Fruit fly (Drosophila melanogaster): ENCODE measurements around the gene CG32808.

dm6 chrX:1470562-1470961, 945 bp upstream of the CG32808 start, which contains the start of gene pck:
- no peak for TF ChIP-seq usp (GFP tag; optimal IDR thresholded peaks at IDR 0.05)
- no peak for TF ChIP-seq psq (optimal IDR thresholded peaks at IDR 0.05)
- no peak for TF ChIP-seq Dll (optimal IDR thresholded peaks at IDR 0.05)
- no peak for TF ChIP-seq EcR (GFP tag; optimal IDR thresholded peaks at IDR 0.05)
- TF ChIP-seq CG8478 (optimal IDR thresholded peaks at IDR 0.05), result no peak
